Worm (Caenorhabditis elegans): ENCODE data around the gene sam-4.

ce11 chrII:5697338-5697737 lies 48.3 kb upstream of the sam-4 start:
- TF ChIP-seq mep-1 (tag; optimal IDR thresholded peaks at IDR 0.05) (no peak), unc-62 (GFP tag; optimal IDR thresholded peaks at IDR 0.05) (no peak), elt-3 (tag; optimal IDR thresholded peaks at IDR 0.05) (no peak), nhr-237 (tag; optimal IDR thresholded peaks at IDR 0.05) (no peak), hlh-1 (tag; optimal IDR thresholded peaks at IDR 0.05) (no peak), ceh-39 (tag; optimal IDR thresholded peaks at IDR 0.05) (no peak), nhr-28 (tag; optimal IDR thresholded peaks at IDR 0.05) (no peak)

Data from whole organism, mixed stage, embryonic.